Worm (Caenorhabditis elegans): ENCODE measurements around the gene C07G3.10.
"Not testable (repeated sequence)": the region's sequence is repeated elsewhere in the genome, so short reads cannot be mapped to it uniquely, and the experiment has no call there.

C07G3.10 gene

DNA sequence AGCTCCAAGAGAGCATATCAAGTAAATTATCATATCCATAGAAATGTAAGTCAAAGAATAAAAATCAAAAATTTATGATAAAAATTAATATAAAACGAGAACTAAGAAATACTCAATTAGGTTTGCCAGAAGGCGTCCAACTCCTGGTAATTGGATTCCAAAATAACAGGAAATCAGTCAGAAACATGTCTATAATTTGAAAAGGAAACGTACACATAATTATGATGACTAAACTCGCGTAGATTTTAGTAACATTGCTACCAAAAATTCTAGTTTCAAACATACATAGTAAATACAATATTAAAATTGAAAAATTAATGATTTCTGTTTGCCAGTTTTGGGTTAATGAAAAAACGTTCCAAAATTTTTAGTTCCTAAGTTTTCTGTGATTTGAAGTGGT, 17.4 kb upstream of the C07G3.10 start, which contains the start of gene srbc-33:
TSS of gene srbc-33 (minus strand) at position 101 of the 400 bp plus-strand sequence.
- TF ChIP-seq him-1 (tag; optimal IDR thresholded peaks at IDR 0.05): no peak
- no peak for TF ChIP-seq dao-5 (tag; optimal IDR thresholded peaks at IDR 0.05)
- no peak for TF ChIP-seq W03F9.2 (tag; optimal IDR thresholded peaks at IDR 0.05)

- TF ChIP-seq him-1 (tag; optimal IDR thresholded peaks at IDR 0.05) (no peak), dao-5 (tag; optimal IDR thresholded peaks at IDR 0.05) (no peak), W03F9.2 (tag; optimal IDR thresholded peaks at IDR 0.05) (no peak)
Measured at ce11 chrV:3486857-3487256, 15.2 kb upstream of the C07G3.10 start, which contains the start of gene srbc-32. Gene srbc-32 (minus strand): TSS chrV:3486957.

DNA sequence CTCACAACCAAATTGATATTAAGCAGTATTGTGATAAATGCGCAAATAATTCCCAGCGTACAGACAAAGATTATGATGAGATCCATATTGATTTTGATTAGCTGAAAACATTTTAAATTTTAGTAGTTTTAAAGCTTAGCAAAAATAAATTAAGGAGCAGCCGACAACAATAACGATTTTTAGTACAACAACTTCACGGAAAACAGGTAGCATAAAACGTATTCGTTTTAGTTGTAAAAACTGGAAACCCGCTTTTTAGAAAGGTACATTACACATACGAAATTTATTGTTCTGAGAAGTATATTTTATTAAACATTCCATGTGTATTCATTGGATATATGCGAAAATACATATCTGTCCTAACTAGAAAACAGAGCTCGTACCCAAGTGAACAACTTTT, 11.7 kb upstream of the C07G3.10 start, which contains the start of gene srbc-36:
TSS of gene srbc-36 (minus strand) at position 101 of the 400 bp plus-strand sequence.
- TF ChIP-seq dao-5 (tag; optimal IDR thresholded peaks at IDR 0.05) (no peak), W03F9.2 (tag; optimal IDR thresholded peaks at IDR 0.05) (no peak), him-1 (tag; optimal IDR thresholded peaks at IDR 0.05) (no peak)

ce11 chrV:3496880-3497279, 5.2 kb upstream of the C07G3.10 start, which contains the start of gene C07G3.15:
Gene C07G3.15 (minus strand): TSS chrV:3496980.
- no peak for TF ChIP-seq W03F9.2 (tag; optimal IDR thresholded peaks at IDR 0.05)
- no peak for TF ChIP-seq him-1 (tag; optimal IDR thresholded peaks at IDR 0.05)
- TF ChIP-seq dao-5 (tag; optimal IDR thresholded peaks at IDR 0.05): no peak

DNA sequence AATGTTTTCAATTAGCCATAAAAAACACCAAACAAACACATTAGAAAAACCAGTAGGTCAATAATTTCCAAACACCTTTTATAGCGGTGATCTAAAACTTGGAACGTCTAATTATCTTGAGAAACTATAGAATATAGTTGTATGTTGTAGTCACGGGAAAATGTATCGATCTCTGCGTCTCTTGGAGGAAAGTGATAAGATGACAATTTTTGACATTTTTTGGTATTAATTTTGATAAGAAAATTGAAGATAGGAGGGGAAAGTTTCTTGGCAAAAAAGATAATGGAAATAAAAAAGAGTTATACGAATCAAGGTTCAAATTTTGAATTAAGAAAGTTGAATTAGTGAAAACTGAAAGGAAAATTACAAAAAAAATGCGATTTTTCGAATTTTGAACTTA, 3.6 kb downstream of the C07G3.10 start:
- TF ChIP-seq him-1 (tag; optimal IDR thresholded peaks at IDR 0.05) (no peak), dao-5 (tag; optimal IDR thresholded peaks at IDR 0.05) (no peak), W03F9.2 (tag; optimal IDR thresholded peaks at IDR 0.05) (no peak)

DNA sequence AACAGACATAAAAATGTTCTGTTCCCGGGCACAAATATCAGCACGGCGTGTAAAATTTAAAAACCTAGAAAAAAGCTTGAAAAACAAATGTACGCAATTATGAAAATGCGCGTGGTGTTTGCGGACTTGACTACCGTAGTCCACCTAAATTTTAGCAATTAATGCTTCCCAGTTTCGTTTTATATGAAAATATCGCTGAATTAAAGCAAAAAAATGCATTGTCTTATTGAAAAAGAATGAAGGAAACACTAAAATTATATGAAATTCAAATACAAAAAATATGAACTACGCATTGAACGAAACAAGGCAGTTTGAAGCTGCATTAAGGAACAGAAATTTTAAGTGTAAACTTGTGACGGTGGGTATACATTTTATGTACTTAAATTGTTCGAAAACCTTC, 4.1 kb downstream of the C07G3.10 start, which contains the start of gene ugt-64:
TSS of gene ugt-64 (minus strand) at position 101 of the 400 bp plus-strand sequence.
- TF ChIP-seq W03F9.2, him-1, dao-5 (tag; optimal IDR thresholded peaks at IDR 0.05): not testable (repeated sequence)

DNA sequence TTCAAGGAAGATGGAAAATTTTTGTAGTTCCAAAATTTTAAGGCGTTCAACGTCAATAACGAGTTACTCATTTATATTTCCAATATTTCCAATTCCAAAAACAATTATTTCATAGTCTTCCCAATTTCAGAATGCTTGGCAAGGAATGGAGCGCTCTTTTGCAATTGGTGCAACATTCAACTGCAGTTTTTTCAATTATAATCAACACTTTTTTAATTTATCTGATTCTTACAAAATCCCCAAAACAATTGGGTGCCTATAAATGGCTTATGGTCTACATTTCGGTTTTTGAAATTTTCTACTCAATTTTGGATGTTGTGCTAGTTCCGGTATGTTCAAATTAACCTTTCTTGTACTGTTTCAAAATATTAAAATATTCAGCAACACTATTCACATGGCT, 5.6 kb downstream of the C07G3.10 start, which contains the start of gene str-225:
TSS of gene str-225 (plus strand) at position 132 of the 400 bp plus-strand sequence.
- no peak for TF ChIP-seq W03F9.2 (tag; optimal IDR thresholded peaks at IDR 0.05)
- no peak for TF ChIP-seq dao-5 (tag; optimal IDR thresholded peaks at IDR 0.05)
- no peak for TF ChIP-seq him-1 (tag; optimal IDR thresholded peaks at IDR 0.05)

ce11 chrV:3509878-3510277, 7.8 kb downstream of the C07G3.10 start, which contains the start of gene str-228:
Gene str-228 (plus strand): TSS chrV:3510178.
- TF ChIP-seq dao-5 (tag; optimal IDR thresholded peaks at IDR 0.05) (no peak), him-1 (tag; optimal IDR thresholded peaks at IDR 0.05) (no peak), W03F9.2 (tag; optimal IDR thresholded peaks at IDR 0.05) (no peak)

ce11 chrV:3512381-3512780, 10.3 kb downstream of the C07G3.10 start, which contains the start of gene str-226:
Gene str-226 (plus strand): TSS chrV:3512681.
- TF ChIP-seq him-1 (tag; optimal IDR thresholded peaks at IDR 0.05) (no peak), W03F9.2 (tag; optimal IDR thresholded peaks at IDR 0.05) (no peak), dao-5 (tag; optimal IDR thresholded peaks at IDR 0.05) (no peak)

DNA sequence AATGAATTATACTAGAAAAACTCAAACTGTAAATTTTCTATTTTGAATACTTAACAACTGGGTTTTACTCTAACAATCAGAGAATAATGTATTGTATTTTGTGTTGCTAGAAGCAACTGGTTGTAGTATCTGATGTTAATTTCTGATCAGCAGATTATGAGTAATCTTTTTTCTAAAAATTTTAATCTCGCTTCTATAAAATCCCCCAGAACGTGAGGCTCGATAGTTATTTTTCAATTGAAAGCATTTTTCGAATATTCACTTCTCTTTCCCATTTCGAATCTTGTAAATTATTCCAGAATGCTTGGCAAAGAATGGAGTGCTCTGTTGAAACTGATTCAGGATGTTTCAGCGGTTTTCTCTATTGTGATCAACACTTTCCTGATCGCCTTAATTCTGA, 15.8 kb downstream of the C07G3.10 start, which contains the start of gene str-227:
TSS of gene str-227 (plus strand) at position 301 of the 400 bp plus-strand sequence.
- TF ChIP-seq dao-5 (tag; optimal IDR thresholded peaks at IDR 0.05) (no peak), W03F9.2 (tag; optimal IDR thresholded peaks at IDR 0.05) (no peak), him-1 (tag; optimal IDR thresholded peaks at IDR 0.05) (no peak)

- no peak for TF ChIP-seq dao-5 (tag; optimal IDR thresholded peaks at IDR 0.05)
- no peak for TF ChIP-seq W03F9.2 (tag; optimal IDR thresholded peaks at IDR 0.05)
- no peak for TF ChIP-seq him-1 (tag; optimal IDR thresholded peaks at IDR 0.05)
Measured at ce11 chrV:3523262-3523661, 21.2 kb downstream of the C07G3.10 start, which contains the start of gene irg-1. Gene irg-1 (plus strand): TSS chrV:3523587.

ce11 chrV:3524970-3525369, 22.9 kb downstream of the C07G3.10 start, which contains the start of gene T24A6.7:
Gene T24A6.7 (plus strand): TSS chrV:3525270.
- no peak for TF ChIP-seq him-1 (tag; optimal IDR thresholded peaks at IDR 0.05)
- TF ChIP-seq dao-5 (tag; optimal IDR thresholded peaks at IDR 0.05): no peak
- TF ChIP-seq W03F9.2 (tag; optimal IDR thresholded peaks at IDR 0.05): no peak

- TF ChIP-seq W03F9.2 (tag; optimal IDR thresholded peaks at IDR 0.05) (no peak), dao-5 (tag; optimal IDR thresholded peaks at IDR 0.05) (no peak), him-1 (tag; optimal IDR thresholded peaks at IDR 0.05) (no peak)
Measured at ce11 chrV:3526882-3527281, 24.8 kb downstream of the C07G3.10 start, which contains the start of gene str-260. Gene str-260 (plus strand): TSS chrV:3527182.

ce11 chrV:3530403-3530802, 28.3 kb downstream of the C07G3.10 start, which contains the start of gene srbc-66:
Gene srbc-66 (plus strand): TSS chrV:3530703.
- TF ChIP-seq dao-5 (tag; optimal IDR thresholded peaks at IDR 0.05) (no peak), him-1 (tag; optimal IDR thresholded peaks at IDR 0.05) (no peak), W03F9.2 (tag; optimal IDR thresholded peaks at IDR 0.05) (no peak)

Data from whole organism, L4/young adult.